Fruit fly (Drosophila melanogaster) whole organism, embryonic: Measurements from ENCODE around the gene Rab30.

ENCODE experiments used
- ATbp ChIP-seq: fragments of 200-800 bp; sonication (Bioruptor generic); optimal IDR thresholded peaks from 2 replicates; lab custom pipeline; 2017; ENCODE audit warnings: missing biosample characterization, mild to moderate bottlenecking, missing genetic modification characterization, missing genetic modification reagents
- BEAF-32 ChIP-seq: fragments of 200-800 bp; sonication (Bioruptor generic); optimal IDR thresholded peaks from 3 replicates; lab custom pipeline; 2017; ENCODE audit warnings: missing biosample characterization, missing genetic modification characterization, mild to moderate bottlenecking, moderate library complexity, missing genetic modification reagents
- Bteb2 ChIP-seq: fragments of 200-800 bp; sonication (Bioruptor generic); optimal IDR thresholded peaks from 2 replicates; lab custom pipeline; 2016; ENCODE audit warnings: missing biosample characterization, missing genetic modification characterization
- CG10959 ChIP-seq: fragments of 200-800 bp; sonication (Bioruptor generic); IDR thresholded peaks from 2 replicates; pipeline ENCODE4 v1.3.6; 2022; ENCODE audit warnings: missing biosample characterization, missing genetic modification characterization
- CG12942 ChIP-seq: fragments of 200-800 bp; sonication (Bioruptor generic); optimal IDR thresholded peaks from 3 replicates; lab custom pipeline; 2016; ENCODE audit warnings: missing biosample characterization, missing genetic modification characterization
- CG13287 ChIP-seq: fragments of 200-800 bp; sonication (Bioruptor generic); IDR thresholded peaks from 2 replicates; pipeline ENCODE4 v1.3.6; 2022; ENCODE audit warnings: missing biosample characterization, missing genetic modification characterization; ENCODE audit not compliant: partially characterized antibody
- CG16815 ChIP-seq: fragments of 200-800 bp; sonication (Bioruptor generic); optimal IDR thresholded peaks from 3 replicates; lab custom pipeline; 2017; ENCODE audit warnings: missing biosample characterization, mild to moderate bottlenecking, missing genetic modification characterization
- CG17361 ChIP-seq: fragments of 200-800 bp; sonication (Bioruptor generic); IDR thresholded peaks from 3 replicates; pipeline ENCODE4 v1.3.6; 2022; ENCODE audit warnings: missing biosample characterization, missing genetic modification characterization
- CG17568 ChIP-seq: fragments of 200-800 bp; sonication (Bioruptor generic); optimal IDR thresholded peaks from 2 replicates; lab custom pipeline; 2018; ENCODE audit warnings: missing biosample characterization, mild to moderate bottlenecking, missing genetic modification characterization, moderate library complexity
- CG2712 ChIP-seq: fragments of 200-800 bp; optimal IDR thresholded peaks from 3 replicates; lab custom pipeline; 2019; ENCODE audit warnings: missing biosample characterization, mild to moderate bottlenecking, missing genetic modification characterization, moderate library complexity
- CG2889 ChIP-seq: fragments of 200-800 bp; sonication (Bioruptor generic); IDR thresholded peaks from 3 replicates; pipeline ENCODE4 v1.3.6; 2022; ENCODE audit warnings: missing biosample characterization, missing genetic modification characterization
- CG31388 ChIP-seq: fragments of 200-800 bp; sonication (Bioruptor generic); optimal IDR thresholded peaks from 2 replicates; lab custom pipeline; 2016; ENCODE audit warnings: missing biosample characterization, missing genetic modification characterization
- CG32772 ChIP-seq: fragments of 200-800 bp; sonication (Bioruptor generic); IDR thresholded peaks from 2 replicates; pipeline ENCODE4 v1.3.6; 2022; ENCODE audit warnings: missing biosample characterization, missing genetic modification characterization
- CG43689 ChIP-seq: fragments of 200-800 bp; sonication (Bioruptor generic); IDR thresholded peaks from 2 replicates; pipeline ENCODE4 v1.3.6; 2022; ENCODE audit warnings: missing biosample characterization, missing genetic modification characterization
- CG5180 ChIP-seq: fragments of 200-800 bp; sonication (Bioruptor generic); optimal IDR thresholded peaks from 3 replicates; lab custom pipeline; 2017; ENCODE audit warnings: missing biosample characterization, missing genetic modification characterization, mild to moderate bottlenecking, moderate library complexity, missing genetic modification reagents
- CG7271 ChIP-seq: fragments of 200-800 bp; sonication (Bioruptor generic); optimal IDR thresholded peaks from 2 replicates; lab custom pipeline; 2018; ENCODE audit warnings: missing biosample characterization, mild to moderate bottlenecking, missing genetic modification characterization, moderate library complexity
- CG7745 ChIP-seq: fragments of 200-800 bp; sonication (Bioruptor generic); optimal IDR thresholded peaks from 2 replicates; lab custom pipeline; 2018; ENCODE audit warnings: missing biosample characterization, mild to moderate bottlenecking, missing genetic modification characterization, moderate library complexity
- CG8089 ChIP-seq: fragments of 200-800 bp; sonication (Bioruptor generic); optimal IDR thresholded peaks from 3 replicates; lab custom pipeline; 2016; ENCODE audit warnings: missing biosample characterization, missing genetic modification characterization
- CG8281 ChIP-seq: fragments of 200-800 bp; sonication (Bioruptor generic); optimal IDR thresholded peaks from 2 replicates; lab custom pipeline; 2018; ENCODE audit warnings: missing biosample characterization, mild to moderate bottlenecking, missing genetic modification characterization, moderate library complexity
- CG9215 ChIP-seq: fragments of 200-800 bp; sonication (Bioruptor generic); IDR thresholded peaks from 2 replicates; pipeline ENCODE4 v1.3.6; 2022; ENCODE audit warnings: missing biosample characterization, missing genetic modification characterization
- CG9437 ChIP-seq: fragments of 200-800 bp; sonication (Bioruptor generic); optimal IDR thresholded peaks from 2 replicates; lab custom pipeline; 2018; ENCODE audit warnings: missing biosample characterization, mild to moderate bottlenecking, missing genetic modification characterization
- Chrac-16 ChIP-seq: fragments of 200-800 bp; sonication (Bioruptor generic); optimal IDR thresholded peaks from 3 replicates; lab custom pipeline; 2016; ENCODE audit warnings: missing biosample characterization, missing genetic modification characterization
- CkIIα-i1 ChIP-seq: fragments of 200-800 bp; sonication (Bioruptor generic); IDR thresholded peaks from 2 replicates; pipeline ENCODE4 v1.3.6; 2022; ENCODE audit warnings: missing biosample characterization, missing genetic modification characterization
- CoRest ChIP-seq: fragments of 200-800 bp; sonication (Bioruptor generic); optimal IDR thresholded peaks from 3 replicates; lab custom pipeline; 2018; ENCODE audit warnings: missing biosample characterization, mild to moderate bottlenecking, missing genetic modification characterization, moderate library complexity
- Deaf1 ChIP-seq: fragments of 200-800 bp; optimal IDR thresholded peaks from 3 replicates; lab custom pipeline; 2019; ENCODE audit warnings: missing biosample characterization, mild to moderate bottlenecking, missing genetic modification characterization, moderate library complexity
- Dip2 ChIP-seq: fragments of 200-800 bp; sonication (Bioruptor generic); IDR thresholded peaks from 2 replicates; pipeline ENCODE4 v1.3.6; 2022; ENCODE audit warnings: missing biosample characterization, missing genetic modification characterization
- Dp ChIP-seq: fragments of 200-800 bp; sonication (Bioruptor generic); optimal IDR thresholded peaks from 2 replicates; lab custom pipeline; 2018; ENCODE audit warnings: missing biosample characterization, mild to moderate bottlenecking, missing genetic modification characterization, moderate library complexity
- Fer3 ChIP-seq: fragments of 200-800 bp; sonication (Bioruptor generic); optimal IDR thresholded peaks from 2 replicates; lab custom pipeline; 2018; ENCODE audit warnings: missing biosample characterization, mild to moderate bottlenecking, missing genetic modification characterization, moderate library complexity
- Opbp ChIP-seq: fragments of 200-800 bp; sonication (Bioruptor generic); IDR thresholded peaks from 3 replicates; pipeline ENCODE4 v1.3.6; 2022; ENCODE audit warnings: missing biosample characterization, missing genetic modification characterization; ENCODE audit not compliant: partially characterized antibody
- Side ChIP-seq: fragments of 200-800 bp; sonication (Bioruptor generic); optimal IDR thresholded peaks from 2 replicates; lab custom pipeline; 2016; ENCODE audit warnings: missing biosample characterization, missing genetic modification characterization
- Sry-β ChIP-seq: fragments of 200-800 bp; sonication (Bioruptor generic); optimal IDR thresholded peaks from 2 replicates; lab custom pipeline; 2018; ENCODE audit warnings: missing biosample characterization, mild to moderate bottlenecking, missing genetic modification characterization, moderate library complexity
- Taf1 ChIP-seq: fragments of 200-800 bp; sonication (Bioruptor generic); IDR thresholded peaks from 2 replicates; pipeline ENCODE4 v1.3.6; 2022; ENCODE audit warnings: missing biosample characterization, missing genetic modification characterization
- Xbp1 ChIP-seq: fragments of 200-800 bp; sonication (Bioruptor generic); optimal IDR thresholded peaks from 3 replicates; lab custom pipeline; 2016; ENCODE audit warnings: missing biosample characterization, mild to moderate bottlenecking, missing genetic modification characterization
- YL-1 ChIP-seq: fragments of 200-800 bp; sonication (Bioruptor generic); optimal IDR thresholded peaks from 3 replicates; lab custom pipeline; 2017; ENCODE audit warnings: missing biosample characterization, mild to moderate bottlenecking, missing genetic modification characterization
- az2 ChIP-seq: fragments of 200-800 bp; sonication (Bioruptor generic); optimal IDR thresholded peaks from 3 replicates; lab custom pipeline; 2016; ENCODE audit warnings: missing biosample characterization, missing genetic modification characterization
- cg ChIP-seq: fragments of 200-800 bp; sonication (Bioruptor generic); optimal IDR thresholded peaks from 3 replicates; lab custom pipeline; 2019; ENCODE audit warnings: missing biosample characterization, mild to moderate bottlenecking, missing genetic modification characterization, moderate library complexity
- chm ChIP-seq: fragments of 200-800 bp; sonication (Bioruptor generic); IDR thresholded peaks from 2 replicates; pipeline ENCODE4 v1.3.6; 2022; ENCODE audit warnings: missing biosample characterization, missing genetic modification characterization
- dimm ChIP-seq: fragments of 200-800 bp; sonication (Bioruptor generic); IDR thresholded peaks from 2 replicates; pipeline ENCODE4 v1.3.6; 2022; ENCODE audit warnings: missing biosample characterization, missing genetic modification characterization
- eve ChIP-seq, 2 experiments: fragments of >200 bp; optimal IDR thresholded peaks; 2 replicates each; lab custom pipeline; 2017; ENCODE audit warnings: missing biosample characterization in 2 of 2, missing genetic modification characterization in 2 of 2
- gt ChIP-seq: fragments of 200-800 bp; sonication (Bioruptor generic); IDR thresholded peaks from 2 replicates; pipeline ENCODE4 v1.3.6; 2022; ENCODE audit warnings: missing biosample characterization, missing genetic modification characterization
- kah ChIP-seq: fragments of 200-800 bp; sonication (Bioruptor generic); optimal IDR thresholded peaks from 2 replicates; lab custom pipeline; 2018; ENCODE audit warnings: missing biosample characterization, mild to moderate bottlenecking, missing genetic modification characterization
- peb ChIP-seq: fragments of 200-800 bp; sonication (Bioruptor generic); IDR thresholded peaks from 2 replicates; pipeline ENCODE4 v1.3.6; 2022; ENCODE audit warnings: missing biosample characterization, missing genetic modification characterization
- pho ChIP-seq: fragments of 200-800 bp; sonication (Bioruptor generic); optimal IDR thresholded peaks from 2 replicates; lab custom pipeline; 2016; ENCODE audit warnings: missing biosample characterization, missing genetic modification characterization
- prd ChIP-seq, 3 experiments: fragments of >200 bp in 2 of 3; fragments of 200-800 bp in 1 of 3; sonication (Bioruptor generic) in 1 of 3; optimal IDR thresholded peaks in 2 of 3; IDR thresholded peaks in 1 of 3; 2 replicates in 2 of 3; 3 replicates in 1 of 3; pipeline versions ENCODE4 v1.3.6 to Lab custom; 2017 to 2022; ENCODE audit warnings: missing biosample characterization in 1 of 3, missing genetic modification characterization in 1 of 3
- ranshi ChIP-seq: fragments of 200-800 bp; sonication (Bioruptor generic); IDR thresholded peaks from 2 replicates; pipeline ENCODE4 v1.3.6; 2022; ENCODE audit warnings: missing biosample characterization, missing genetic modification characterization
- tll ChIP-seq, 2 experiments: fragments of 200-800 bp in 1 of 2; fragments of >200 bp in 1 of 2; sonication (Bioruptor generic) in 1 of 2; optimal IDR thresholded peaks; 2 replicates each; lab custom pipeline; 2017 to 2019; ENCODE audit warnings: missing biosample characterization in 2 of 2, missing genetic modification characterization in 2 of 2, mild to moderate bottlenecking in 1 of 2, moderate library complexity in 1 of 2
- trh ChIP-seq: fragments of 200-800 bp; sonication (Bioruptor generic); optimal IDR thresholded peaks from 2 replicates; lab custom pipeline; 2016; ENCODE audit warnings: missing biosample characterization, missing genetic modification characterization
- unpg ChIP-seq: fragments of 200-800 bp; sonication (Bioruptor generic); optimal IDR thresholded peaks from 3 replicates; lab custom pipeline; 2018; ENCODE audit warnings: missing biosample characterization, mild to moderate bottlenecking, missing genetic modification characterization, moderate library complexity
- vvl ChIP-seq: fragments of 200-800 bp; sonication (Bioruptor generic); IDR thresholded peaks from 2 replicates; pipeline ENCODE4 v1.3.6; 2022; ENCODE audit warnings: missing biosample characterization, missing genetic modification characterization

Gene Rab30

dm6 chr2L:7023614-7024259 lies 8.7 kb downstream of the Rab30 start, which contains the start of gene Gart (continued):
- TF ChIP-seq Chrac-16 = peak; percentile 57
- no peak; the same call in 1 of the 2 replicates for TF ChIP-seq CG10959
- no peak for TF ChIP-seq CG7745
- 0 out of 2 replicates have a peak, but pooled peaks have one; percentile 63 for TF ChIP-seq ranshi (GFP tag; lab: Robert Waterston, UW)
- TF ChIP-seq CG31388 (GFP tag; lab: Kevin White, UChicago) = no peak
- no peak for TF ChIP-seq eve (GFP tag; optimal IDR thresholded peaks at IDR 0.05; lab: Kevin White, UChicago)
- TF ChIP-seq CkIIα-i1 (GFP tag; lab: Robert Waterston, UW) = no peak
- peak; percentile 64 for TF ChIP-seq unpg (GFP tag; lab: Kevin White, UChicago)
- no peak for TF ChIP-seq CG8281
- TF ChIP-seq kah (GFP tag; lab: Kevin White, UChicago) = no peak
- 0 out of 3 replicates have a peak, but pooled peaks have one; percentile 27 for TF ChIP-seq CG17361
- TF ChIP-seq CG7271 (tag; lab: Kevin White, UChicago) = no peak
- peak; percentile 69 for TF ChIP-seq Xbp1
- no peak for TF ChIP-seq gt (GFP tag; lab: Robert Waterston, UW)
- no peak for TF ChIP-seq YL-1
- no peak for TF ChIP-seq peb
- peak; percentile 66 for TF ChIP-seq Bteb2
- no peak for TF ChIP-seq prd (optimal IDR thresholded peaks at IDR 0.05; lab: Kevin White, UChicago)
- no peak for TF ChIP-seq prd (GFP tag; IDR thresholded peaks at IDR 0.05; lab: Robert Waterston, UW)
- TF ChIP-seq Fer3 = peak; percentile 16
- TF ChIP-seq CG5180 (GFP tag; lab: Kevin White, UChicago) = no peak
- no peak for TF ChIP-seq Dip2
- TF ChIP-seq az2 (GFP tag; lab: Kevin White, UChicago) = peak; percentile 57
- TF ChIP-seq CG43689 (GFP tag; lab: Robert Waterston, UW) = no peak; the same call in 1 of the 2 replicates
- TF ChIP-seq CG12942 (GFP tag; lab: Kevin White, UChicago) = peak; percentile 42
- peak; percentile 42 for TF ChIP-seq Deaf1 (tag; lab: Kevin White, UChicago)
- TF ChIP-seq CG8089 (GFP tag; lab: Kevin White, UChicago) = peak; percentile 59
- peak; percentile 15; the same call in 1 of the 2 replicates for TF ChIP-seq CG13287 (GFP tag; lab: Robert Waterston, UW)
- TF ChIP-seq vvl (GFP tag; lab: Robert Waterston, UW) = peak; percentile 71; the same call in 1 of the 2 replicates
- TF ChIP-seq pho = peak; percentile 66
- peak; percentile 24 for TF ChIP-seq CG9437
- peak; percentile 68 for TF ChIP-seq CoRest
- peak; percentile 43 for TF ChIP-seq cg
- peak; percentile 73 for TF ChIP-seq ATbp (GFP tag; lab: Kevin White, UChicago)
- TF ChIP-seq Sry-β (GFP tag; lab: Kevin White, UChicago) = no peak
- TF ChIP-seq tll (GFP tag; optimal IDR thresholded peaks at IDR 0.05; lab: Kevin White, UChicago) = peak in 1 of 2 experiments; percentile 4
- TF ChIP-seq CG2889 (GFP tag; lab: Robert Waterston, UW) = peak; percentile 68; the same call in 2 of the 3 replicates
- TF ChIP-seq Taf1 = peak; percentile 40; the same call in 1 of the 2 replicates
- TF ChIP-seq Side (GFP tag; lab: Kevin White, UChicago) = peak; percentile 72
- no peak for TF ChIP-seq CG2712
- no peak for TF ChIP-seq CG32772 (GFP tag; lab: Robert Waterston, UW)
- TF ChIP-seq CG17568 = no peak
- TF ChIP-seq trh (GFP tag; lab: Kevin White, UChicago) = peak; percentile 11
- peak; percentile 42 for TF ChIP-seq chm
- no peak for TF ChIP-seq Dp (GFP tag; lab: Kevin White, UChicago)
- no peak for TF ChIP-seq BEAF-32 (GFP tag; lab: Kevin White, UChicago)
- TF ChIP-seq CG16815 = peak; percentile 0
- TF ChIP-seq CG9215 = no peak
- no peak for TF ChIP-seq Opbp
- no peak for TF ChIP-seq dimm (GFP tag; lab: Robert Waterston, UW)
